Fruit fly (Drosophila melanogaster): ENCODE measurements around the gene Cftr.

The Cftr gene

DNA sequence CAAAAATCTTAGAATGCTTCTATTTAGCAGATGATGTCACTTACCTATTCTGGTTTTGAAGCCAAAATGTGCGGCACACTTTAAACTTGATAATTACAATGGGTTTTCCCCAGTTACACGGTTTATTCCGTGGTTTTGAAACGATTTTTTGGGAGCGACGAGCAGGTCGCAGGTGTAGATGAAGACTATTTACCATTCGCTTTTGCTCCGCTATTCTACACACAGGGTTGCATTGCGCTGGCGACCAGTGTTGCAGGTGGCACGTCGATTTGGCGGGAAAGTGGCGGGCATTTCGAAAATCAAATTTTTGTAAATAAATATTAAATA is 38.9 kb upstream of the Cftr start, which contains the start of gene REPTOR (continued):
- peak; percentile 27 for TF ChIP-seq CG2712 (tag; optimal IDR thresholded peaks at IDR 0.05)
- peak; percentile 12 for TF ChIP-seq Sry-δ (GFP tag; optimal IDR thresholded peaks at IDR 0.05)
- no peak for TF ChIP-seq D (optimal IDR thresholded peaks at IDR 0.05)
- TF ChIP-seq D (GFP tag; optimal IDR thresholded peaks at IDR 0.05): peak; percentile 5
- no peak for TF ChIP-seq Six4 (GFP tag; optimal IDR thresholded peaks at IDR 0.05)
- TF ChIP-seq tin (GFP tag; optimal IDR thresholded peaks at IDR 0.05): peak; percentile 11
- peak; percentile 29 for TF ChIP-seq gro (GFP tag; optimal IDR thresholded peaks at IDR 0.05)
- TF ChIP-seq zen2 (GFP tag; IDR thresholded peaks at IDR 0.05; ENCODE audit: partially characterized antibody): no peak
- no peak for TF ChIP-seq nom (GFP tag; optimal IDR thresholded peaks at IDR 0.05)
- TF ChIP-seq Fer2 (tag; optimal IDR thresholded peaks at IDR 0.05): no peak
- TF ChIP-seq ewg (GFP tag; optimal IDR thresholded peaks at IDR 0.05): no peak
- TF ChIP-seq CG10209 (GFP tag; optimal IDR thresholded peaks at IDR 0.05): peak; percentile 35
- TF ChIP-seq pum (GFP tag; optimal IDR thresholded peaks at IDR 0.05): no peak
- TF ChIP-seq ttk (GFP tag; IDR thresholded peaks at IDR 0.05): no peak
- peak; percentile 70 for TF ChIP-seq caup (GFP tag; optimal IDR thresholded peaks at IDR 0.05; ENCODE audit: severe bottlenecking)
- TF ChIP-seq Bgb (GFP tag; IDR thresholded peaks at IDR 0.05; ENCODE audit: partially characterized antibody): no peak
- TF ChIP-seq eve (GFP tag; optimal IDR thresholded peaks at IDR 0.05): no peak
- TF ChIP-seq exex (tag; optimal IDR thresholded peaks at IDR 0.05): peak; percentile 13
- TF ChIP-seq trh (GFP tag; optimal IDR thresholded peaks at IDR 0.05): no peak
- no peak for TF ChIP-seq ems (GFP tag; optimal IDR thresholded peaks at IDR 0.05)
- peak; percentile 66 for TF ChIP-seq YL-1 (GFP tag; optimal IDR thresholded peaks at IDR 0.05)
- no peak for TF ChIP-seq Blimp-1 (GFP tag; optimal IDR thresholded peaks at IDR 0.05)
- no peak for TF ChIP-seq Ssrp (tag; optimal IDR thresholded peaks at IDR 0.05)
- TF ChIP-seq fd102C (GFP tag; optimal IDR thresholded peaks at IDR 0.05): peak; percentile 27
- peak; percentile 63 for TF ChIP-seq CG17829 (tag; optimal IDR thresholded peaks at IDR 0.05)
- TF ChIP-seq chinmo (GFP tag; IDR thresholded peaks at IDR 0.05; ENCODE audit: partially characterized antibody): no peak
- peak; percentile 15 for TF ChIP-seq gcm (GFP tag; optimal IDR thresholded peaks at IDR 0.05)
- no peak for TF ChIP-seq CG15073 (GFP tag; optimal IDR thresholded peaks at IDR 0.05)
- no peak for TF ChIP-seq Hmx (GFP tag; optimal IDR thresholded peaks at IDR 0.05)
- TF ChIP-seq CG7357 (GFP tag; IDR thresholded peaks at IDR 0.05): no peak
- no peak for TF ChIP-seq CG34422 (GFP tag; IDR thresholded peaks at IDR 0.05)
- peak; percentile 35 for TF ChIP-seq CG7556 (GFP tag; optimal IDR thresholded peaks at IDR 0.05)
- TF ChIP-seq CrebB (tag; optimal IDR thresholded peaks at IDR 0.05): peak; percentile 54
- no peak for TF ChIP-seq CG4360 (GFP tag; IDR thresholded peaks at IDR 0.05)
- TF ChIP-seq HmgD (GFP tag; optimal IDR thresholded peaks at IDR 0.05): no peak
- TF ChIP-seq luna (GFP tag; optimal IDR thresholded peaks at IDR 0.05): no peak
- TF ChIP-seq CG10366 (GFP tag; IDR thresholded peaks at IDR 0.05): no peak
- TF ChIP-seq jing (GFP tag; optimal IDR thresholded peaks at IDR 0.05): no peak
- no peak for TF ChIP-seq Hand (GFP tag; optimal IDR thresholded peaks at IDR 0.05)
- TF ChIP-seq HLHmδ (GFP tag; optimal IDR thresholded peaks at IDR 0.05): peak; percentile 45
- peak; percentile 51 for TF ChIP-seq CG13624 (GFP tag; optimal IDR thresholded peaks at IDR 0.05)
- no peak for TF ChIP-seq CG6175 (GFP tag; IDR thresholded peaks at IDR 0.05)
- TF ChIP-seq ato (GFP tag; IDR thresholded peaks at IDR 0.05; ENCODE audit: partially characterized antibody): no peak
- TF ChIP-seq Hr3 (GFP tag; optimal IDR thresholded peaks at IDR 0.05): no peak
- TF ChIP-seq Nf-YC (tag; optimal IDR thresholded peaks at IDR 0.05): peak; percentile 28
- TF ChIP-seq lola (GFP tag; optimal IDR thresholded peaks at IDR 0.05): no peak
- peak; percentile 51 for TF ChIP-seq CG6765 (GFP tag; optimal IDR thresholded peaks at IDR 0.05)
- peak; percentile 84 for TF ChIP-seq D19A (tag; optimal IDR thresholded peaks at IDR 0.05)
- no peak for TF ChIP-seq sr (GFP tag; IDR thresholded peaks at IDR 0.05)
- peak; percentile 4 for TF ChIP-seq CG31365 (tag; optimal IDR thresholded peaks at IDR 0.05)
- TF ChIP-seq Sox100B (GFP tag; optimal IDR thresholded peaks at IDR 0.05): peak; percentile 26
